Fruit fly (Drosophila melanogaster): ENCODE measurements around the gene CG12268.
A peak's percentile ranks its signal among the peaks of the same experiment; 100 is the strongest.

The CG12268 gene

dm6 chr3R:23992823-23993797 is 44.9 kb upstream of the CG12268 start, which contains the start of the genes Epp and Rab7 (continued):
- TF ChIP-seq slp2 (GFP tag; optimal IDR thresholded peaks at IDR 0.05) (peak; percentile 5), Dad (GFP tag; optimal IDR thresholded peaks at IDR 0.05) (peak; percentile 36), sqz (GFP tag; optimal IDR thresholded peaks at IDR 0.05) (no peak), Aef1 (GFP tag; IDR thresholded peaks at IDR 0.05) (peak; percentile 68; the same call in 2 of the 3 replicates), ci (GFP tag; IDR thresholded peaks at IDR 0.05) (peak; percentile 32; the same call in 1 of the 3 replicates), Eip74EF (GFP tag; optimal IDR thresholded peaks at IDR 0.05) (no peak), CG4282 (GFP tag; optimal IDR thresholded peaks at IDR 0.05) (peak; percentile 12), CG13424 (tag; optimal IDR thresholded peaks at IDR 0.05) (peak; percentile 19), CG11093 (GFP tag; IDR thresholded peaks at IDR 0.05) (no peak), HLH54F (GFP tag; optimal IDR thresholded peaks at IDR 0.05) (peak; percentile 64), zf30C (GFP tag; optimal IDR thresholded peaks at IDR 0.05) (no peak), CG6791 (GFP tag; IDR thresholded peaks at IDR 0.05; ENCODE audit: partially characterized antibody) (peak; percentile 94), Ptx1 (GFP tag; IDR thresholded peaks at IDR 0.05) (peak; percentile 40; the same call in 1 of the 2 replicates), CG18599 (GFP tag; optimal IDR thresholded peaks at IDR 0.05) (peak; percentile 41), CG30403 (GFP tag; optimal IDR thresholded peaks at IDR 0.05) (peak; percentile 32), ro (GFP tag; IDR thresholded peaks at IDR 0.05) (no peak), CG11247 (GFP tag; IDR thresholded peaks at IDR 0.05) (0 out of 2 replicates have a peak, but pooled peaks have one; percentile 41), crp (GFP tag; optimal IDR thresholded peaks at IDR 0.05) (peak in 1 of 2 experiments; percentile 31), fd64A (GFP tag; optimal IDR thresholded peaks at IDR 0.05) (no peak), Opbp (GFP tag; IDR thresholded peaks at IDR 0.05; ENCODE audit: partially characterized antibody) (peak; percentile 95), CG12942 (GFP tag; optimal IDR thresholded peaks at IDR 0.05) (peak; percentile 41), gem (tag; optimal IDR thresholded peaks at IDR 0.05) (no peak), Vsx1 (GFP tag; optimal IDR thresholded peaks at IDR 0.05) (peak; percentile 99), Fer3 (tag; optimal IDR thresholded peaks at IDR 0.05) (no peak), Six4 (GFP tag; optimal IDR thresholded peaks at IDR 0.05) (no peak), cad (GFP tag; optimal IDR thresholded peaks at IDR 0.05) (no peak), CG6683 (GFP tag; optimal IDR thresholded peaks at IDR 0.05) (peak; percentile 32), E2f1 (GFP tag; IDR thresholded peaks at IDR 0.05) (no peak), CG18262 (tag; optimal IDR thresholded peaks at IDR 0.05) (peak; percentile 15), CG10565 (GFP tag; optimal IDR thresholded peaks at IDR 0.05) (no peak), MBD-R2 (GFP tag; IDR thresholded peaks at IDR 0.05) (peak; percentile 84), bigmax (GFP tag; optimal IDR thresholded peaks at IDR 0.05) (no peak), CG4820 (GFP tag; optimal IDR thresholded peaks at IDR 0.05) (no peak), esg (GFP tag; conservative IDR thresholded peaks at IDR 0.05) (no peak), Hr3 (GFP tag; optimal IDR thresholded peaks at IDR 0.05) (peak; percentile 39), Pdp1 (GFP tag; optimal IDR thresholded peaks at IDR 0.05) (peak; percentile 50 to 89), CG12155 (GFP tag; optimal IDR thresholded peaks at IDR 0.05) (peak; percentile 95), Ada2b (GFP tag; IDR thresholded peaks at IDR 0.05) (no peak), repo (GFP tag; optimal IDR thresholded peaks at IDR 0.05) (peak; percentile 7), twi (tag; optimal IDR thresholded peaks at IDR 0.05) (no peak), B-H2 (GFP tag; optimal IDR thresholded peaks at IDR 0.05) (peak; percentile 81), Rx (GFP tag; IDR thresholded peaks at IDR 0.05) (0 out of 2 replicates have a peak, but pooled peaks have one; percentile 2), Taf1 (GFP tag; IDR thresholded peaks at IDR 0.05) (no peak), CG12744 (GFP tag; optimal IDR thresholded peaks at IDR 0.05) (peak; percentile 35), CG7928 (GFP tag; optimal IDR thresholded peaks at IDR 0.05) (no peak), BEAF-32 (GFP tag; optimal IDR thresholded peaks at IDR 0.05) (peak; percentile 94), CHES-1-like (GFP tag; optimal IDR thresholded peaks at IDR 0.05) (peak; percentile 85), pfk (GFP tag; optimal IDR thresholded peaks at IDR 0.05) (peak; percentile 2)

Measured in whole organism, embryonic.